Worm (Caenorhabditis elegans): ENCODE results near the gene F57A8.7.

Gene F57A8.7

ce11 chrV:10064221-10064620 lies 11.3 kb upstream of the F57A8.7 start, which contains the start of gene fipr-13:
Gene fipr-13 (plus strand): TSS chrV:10064521.
- no peak for TF ChIP-seq lin-32 (GFP tag; optimal IDR thresholded peaks at IDR 0.05)

DNA sequence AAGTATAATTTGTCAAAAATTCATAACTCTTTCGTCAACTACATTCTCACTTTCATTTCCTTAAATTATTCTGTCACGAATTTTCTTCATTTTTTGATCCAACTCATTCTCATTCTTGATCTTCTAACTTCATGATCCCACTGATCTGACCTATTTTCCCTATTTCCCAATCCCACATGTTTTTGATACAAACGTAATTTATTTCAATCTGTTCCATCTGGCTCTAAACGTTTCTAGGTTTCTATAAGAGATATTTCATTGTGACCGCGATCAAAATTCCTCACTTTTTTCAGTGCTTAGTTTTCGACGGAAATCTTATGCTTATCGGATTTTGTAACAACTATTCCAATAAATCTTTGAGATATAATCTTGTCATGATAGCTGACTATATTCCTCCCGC lies 9.9 kb upstream of the F57A8.7 start:
- TF ChIP-seq nhr-12 (tag; optimal IDR thresholded peaks at IDR 0.05) (no peak), lin-32 (GFP tag; optimal IDR thresholded peaks at IDR 0.05) (no peak), blmp-1 (tag; optimal IDR thresholded peaks at IDR 0.05) (no peak), M03D4.4 (tag; optimal IDR thresholded peaks at IDR 0.05) (no peak), sem-2 (GFP tag; optimal IDR thresholded peaks at IDR 0.05) (no peak), nhr-237 (tag; optimal IDR thresholded peaks at IDR 0.05) (no peak), unc-120 (tag; optimal IDR thresholded peaks at IDR 0.05; ENCODE audit: poor library complexity, severe bottlenecking) (no peak), elt-3 (tag; optimal IDR thresholded peaks at IDR 0.05) (no peak), hlh-1 (tag; optimal IDR thresholded peaks at IDR 0.05) (no peak), bed-3 (GFP tag; optimal IDR thresholded peaks at IDR 0.05) (no peak), pha-4 (tag; optimal IDR thresholded peaks at IDR 0.05) (no peak), ceh-43 (GFP tag; optimal IDR thresholded peaks at IDR 0.05) (no peak), cnd-1 (tag; optimal IDR thresholded peaks at IDR 0.05) (no peak), ceh-83 (GFP tag; optimal IDR thresholded peaks at IDR 0.05) (no peak), unc-62 (GFP tag; optimal IDR thresholded peaks at IDR 0.05) (no peak), ces-1 (GFP tag; optimal IDR thresholded peaks at IDR 0.05) (no peak)

DNA sequence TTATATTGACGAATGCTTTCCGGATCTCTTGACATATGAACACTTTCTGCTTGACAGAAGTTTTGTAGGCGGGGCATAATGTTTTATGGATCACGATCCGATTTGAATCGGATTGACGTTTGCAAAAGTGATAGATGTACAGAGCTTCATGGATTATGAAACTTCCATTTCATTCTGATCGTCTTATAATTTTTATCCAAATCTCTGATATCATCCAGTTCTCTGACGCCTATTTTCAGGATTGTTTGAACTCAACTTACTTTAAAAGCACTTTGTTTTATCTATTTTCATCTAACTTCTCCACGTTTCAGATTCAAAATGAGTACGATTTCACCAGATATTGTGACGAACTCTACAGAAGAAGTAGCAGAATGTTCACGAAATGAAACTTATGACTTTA lies 8.8 kb upstream of the F57A8.7 start, which contains the start of gene npr-39:
Gene npr-39, plus strand, starts transcription at position 301 of the 400 bp plus-strand sequence.
- no peak for TF ChIP-seq lin-32 (GFP tag; optimal IDR thresholded peaks at IDR 0.05)

DNA sequence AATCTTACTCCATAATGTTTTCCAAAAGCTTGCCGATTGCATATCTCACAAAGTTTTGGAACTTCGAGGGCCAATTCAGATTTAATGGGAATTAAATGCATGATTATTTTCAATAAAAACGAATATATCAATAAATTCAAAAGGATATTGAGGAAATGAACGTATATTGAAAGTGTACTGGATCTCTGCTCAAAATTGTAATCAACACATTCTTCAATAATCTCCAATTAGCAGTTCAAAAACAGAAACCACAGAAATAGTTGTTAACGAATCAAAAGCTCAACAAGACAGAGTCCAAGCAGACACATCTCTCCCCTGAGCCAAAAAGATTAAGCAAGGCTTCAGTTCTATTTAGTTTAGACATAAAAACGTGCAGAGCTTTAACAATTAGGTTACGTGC lies 5.0 kb upstream of the F57A8.7 start, which contains the start of gene nhr-192:
Gene nhr-192, minus strand, starts transcription at position 101 of the 400 bp plus-strand sequence.
- no peak for TF ChIP-seq ham-2 (GFP tag; optimal IDR thresholded peaks at IDR 0.05)
- no peak for TF ChIP-seq ztf-11 (tag; optimal IDR thresholded peaks at IDR 0.05)
- TF ChIP-seq nhr-28 (tag; optimal IDR thresholded peaks at IDR 0.05), result no peak
- TF ChIP-seq mab-5 (tag; optimal IDR thresholded peaks at IDR 0.05), result no peak

DNA sequence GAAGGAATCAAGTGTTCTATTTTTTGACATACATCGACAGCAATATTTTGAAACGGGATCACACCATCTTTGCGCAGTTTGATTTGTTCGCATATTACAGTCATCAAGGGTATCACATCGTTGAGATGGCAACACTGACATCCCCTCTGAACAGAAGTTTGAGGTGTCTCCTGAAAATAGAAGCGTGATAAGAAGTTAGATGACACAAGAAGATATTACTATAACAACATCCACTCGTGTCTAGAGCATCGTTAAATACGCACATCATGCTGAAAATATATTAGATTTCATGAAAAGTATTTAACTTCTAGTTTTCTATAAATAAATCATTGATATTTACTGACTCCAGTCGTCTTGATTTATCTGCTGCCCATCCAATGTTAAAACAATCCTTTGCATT lies 2.8 kb upstream of the F57A8.7 start:
- TF ChIP-seq unc-62 (GFP tag; optimal IDR thresholded peaks at IDR 0.05) (no peak), ztf-11 (tag; optimal IDR thresholded peaks at IDR 0.05) (no peak), hlh-1 (tag; optimal IDR thresholded peaks at IDR 0.05) (no peak), nhr-28 (tag; optimal IDR thresholded peaks at IDR 0.05) (no peak), zip-8 (tag; optimal IDR thresholded peaks at IDR 0.05) (no peak), blmp-1 (tag; optimal IDR thresholded peaks at IDR 0.05) (no peak), elt-3 (tag; optimal IDR thresholded peaks at IDR 0.05) (no peak), ham-2 (GFP tag; optimal IDR thresholded peaks at IDR 0.05) (no peak), tbx-8 (GFP tag; optimal IDR thresholded peaks at IDR 0.05) (no peak), nhr-237 (tag; optimal IDR thresholded peaks at IDR 0.05) (no peak), mep-1 (tag; optimal IDR thresholded peaks at IDR 0.05) (no peak), ces-1 (GFP tag; optimal IDR thresholded peaks at IDR 0.05) (no peak)

ce11 chrV:10073793-10074192 lies 1.7 kb upstream of the F57A8.7 start, which contains the start of gene F57A8.6:
Gene F57A8.6 (minus strand): TSS chrV:10073893.
- no peak for TF ChIP-seq sptf-1 (tag; optimal IDR thresholded peaks at IDR 0.05)
- no peak for TF ChIP-seq lsy-2 (tag; optimal IDR thresholded peaks at IDR 0.05)
- TF ChIP-seq bed-3 (GFP tag; optimal IDR thresholded peaks at IDR 0.05), result no peak
- TF ChIP-seq lin-13 (tag; optimal IDR thresholded peaks at IDR 0.05), result no peak
- no peak for TF ChIP-seq elt-1 (tag; optimal IDR thresholded peaks at IDR 0.05; ENCODE audit: borderline replicate concordance, insufficient read depth)
- TF ChIP-seq pha-4 (tag; optimal IDR thresholded peaks at IDR 0.05), result no peak
- no peak for TF ChIP-seq ham-2 (GFP tag; optimal IDR thresholded peaks at IDR 0.05)
- no peak for TF ChIP-seq M03D4.4 (tag; optimal IDR thresholded peaks at IDR 0.05)
- TF ChIP-seq ceh-43 (GFP tag; optimal IDR thresholded peaks at IDR 0.05), result no peak
- TF ChIP-seq ztf-11 (tag; optimal IDR thresholded peaks at IDR 0.05), result no peak
- TF ChIP-seq ceh-39 (tag; optimal IDR thresholded peaks at IDR 0.05), result no peak
- TF ChIP-seq lin-32 (GFP tag; optimal IDR thresholded peaks at IDR 0.05), result no peak
- TF ChIP-seq nhr-12 (tag; optimal IDR thresholded peaks at IDR 0.05), result no peak
- TF ChIP-seq nhr-76 (tag; optimal IDR thresholded peaks at IDR 0.05), result no peak
- no peak for TF ChIP-seq mls-2 (tag; optimal IDR thresholded peaks at IDR 0.05)
- no peak for TF ChIP-seq sem-2 (GFP tag; optimal IDR thresholded peaks at IDR 0.05)

Measured in whole organism, mixed stage, embryonic.